Worm (Caenorhabditis elegans): ENCODE measurements around the gene F44A6.5.

- no peak for TF ChIP-seq unc-130 (GFP tag; optimal IDR thresholded peaks at IDR 0.05)
- TF ChIP-seq zfh-2 (GFP tag; conservative IDR thresholded peaks at IDR 0.05) = no peak
- no peak for TF ChIP-seq snpc-1.1 (tag; optimal IDR thresholded peaks at IDR 0.05; ENCODE audit: insufficient read depth)
- no peak for TF ChIP-seq egl-44 (GFP tag; IDR thresholded peaks at IDR 0.05)
- TF ChIP-seq unc-62 (GFP tag; optimal IDR thresholded peaks at IDR 0.05) = no peak
- no peak for TF ChIP-seq C17E4.6 (GFP tag; IDR thresholded peaks at IDR 0.05)
- TF ChIP-seq T26A5.8 (tag; optimal IDR thresholded peaks at IDR 0.05) = no peak
- no peak for TF ChIP-seq T07F8.4 (tag; optimal IDR thresholded peaks at IDR 0.05)
- no peak for TF ChIP-seq B0336.3 (GFP tag; IDR thresholded peaks at IDR 0.05)
- TF ChIP-seq nhr-90 (tag; optimal IDR thresholded peaks at IDR 0.05) = no peak
- TF ChIP-seq ztf-6 (GFP tag; IDR thresholded peaks at IDR 0.05) = no peak
- no peak for TF ChIP-seq F33H1.4 (GFP tag; IDR thresholded peaks at IDR 0.05)
Measured at ce11 chrX:10215429-10215828, 3.3 kb downstream of the F44A6.5 start, which contains the start of gene F44A6.4.
